Worm (Caenorhabditis elegans): ENCODE results near the gene gap-1.

The gap-1 gene

DNA sequence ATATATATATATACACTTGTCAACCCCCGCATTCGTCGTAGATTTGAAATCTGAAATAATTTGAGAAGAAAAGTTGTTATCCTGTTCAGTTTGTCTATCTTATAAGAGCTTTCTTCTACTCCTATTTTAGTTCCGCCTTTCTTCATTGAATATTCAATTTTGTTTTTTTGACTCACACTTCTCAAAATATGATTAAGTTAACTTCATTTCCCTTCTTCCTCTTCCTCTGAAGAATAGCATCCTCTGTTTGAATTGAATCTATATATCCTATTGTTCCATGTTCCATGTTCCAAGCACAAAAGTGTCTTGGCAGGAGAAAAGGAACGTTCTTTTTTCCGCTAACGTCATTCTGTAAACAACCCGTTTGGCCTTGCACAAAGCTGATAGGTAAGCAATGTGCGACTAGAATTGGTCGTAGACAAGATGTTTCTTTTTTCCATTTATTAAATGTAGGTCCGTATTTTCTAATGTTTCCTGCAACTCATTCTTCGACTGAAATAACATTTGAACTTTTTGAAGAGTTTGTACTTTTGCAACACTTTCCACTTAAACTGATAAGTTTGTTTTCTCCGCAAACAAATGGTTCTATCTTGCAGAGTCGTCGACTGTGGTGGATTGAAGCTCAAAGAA, at the start of gene gap-1:
gap-1 (plus strand) TSS at position 580 of the 630 bp plus-strand sequence.
- no peak for TF ChIP-seq efl-1 (optimal IDR thresholded peaks at IDR 0.05)
- TF ChIP-seq efl-1 (GFP tag; optimal IDR thresholded peaks at IDR 0.05 in 1 of 2): peak in 1 of 2 experiments; percentile 76
- TF ChIP-seq zag-1 (tag; optimal IDR thresholded peaks at IDR 0.05): no peak
- TF ChIP-seq fkh-10 (GFP tag; optimal IDR thresholded peaks at IDR 0.05): peak; percentile 77
- no peak for TF ChIP-seq nhr-237 (tag; optimal IDR thresholded peaks at IDR 0.05)
- TF ChIP-seq lin-14 (GFP tag; optimal IDR thresholded peaks at IDR 0.05): peak; percentile 25
- TF ChIP-seq lin-35 (GFP tag; optimal IDR thresholded peaks at IDR 0.05): no peak
- no peak for TF ChIP-seq tlp-1 (tag; optimal IDR thresholded peaks at IDR 0.05)
- no peak for TF ChIP-seq isw-1 (GFP tag; IDR thresholded peaks at IDR 0.05)
- no peak for TF ChIP-seq rnt-1 (tag; optimal IDR thresholded peaks at IDR 0.05)

DNA sequence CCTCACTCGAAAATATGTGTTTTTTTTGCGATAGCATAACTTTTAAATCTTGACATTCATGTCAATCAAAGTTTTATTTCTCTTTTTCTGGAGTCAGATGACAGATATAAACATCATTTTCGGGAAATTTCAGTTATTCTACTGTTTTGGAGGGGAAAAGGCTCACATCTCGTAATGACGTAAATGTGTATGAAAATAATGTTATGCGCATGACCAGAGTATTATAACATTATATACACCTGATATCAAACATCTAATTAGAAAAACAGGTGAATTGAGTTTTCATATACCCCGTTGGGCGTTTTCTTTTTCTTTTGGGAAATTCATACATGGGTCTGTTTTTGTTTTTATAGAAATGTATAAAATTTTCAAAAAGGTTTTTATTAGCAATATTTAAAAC, 48.1 kb upstream of the gap-1 start:
- TF ChIP-seq nhr-76 (tag; optimal IDR thresholded peaks at IDR 0.05): no peak
- TF ChIP-seq irx-1 (tag; optimal IDR thresholded peaks at IDR 0.05): no peak
- peak; percentile 5 for TF ChIP-seq lin-14 (GFP tag; optimal IDR thresholded peaks at IDR 0.05)
- no peak for TF ChIP-seq unc-30 (tag; optimal IDR thresholded peaks at IDR 0.05)
- peak; percentile 33 for TF ChIP-seq nhr-47 (tag; optimal IDR thresholded peaks at IDR 0.05)
- TF ChIP-seq unc-86 (tag; optimal IDR thresholded peaks at IDR 0.05): no peak
- TF ChIP-seq blmp-1 (tag; optimal IDR thresholded peaks at IDR 0.05): no peak
- TF ChIP-seq isw-1 (GFP tag; IDR thresholded peaks at IDR 0.05): no peak
- TF ChIP-seq fkh-8 (tag; optimal IDR thresholded peaks at IDR 0.05): peak; percentile 85
- peak; percentile 54 for TF ChIP-seq nhr-71 (tag; optimal IDR thresholded peaks at IDR 0.05)
- no peak for TF ChIP-seq nhr-84 (tag; optimal IDR thresholded peaks at IDR 0.05)
- TF ChIP-seq swsn-7 (tag; optimal IDR thresholded peaks at IDR 0.05): no peak
- TF ChIP-seq dsc-1 (tag; optimal IDR thresholded peaks at IDR 0.05): peak; percentile 23
- TF ChIP-seq ceh-8 (GFP tag; optimal IDR thresholded peaks at IDR 0.05): peak; percentile 58

DNA sequence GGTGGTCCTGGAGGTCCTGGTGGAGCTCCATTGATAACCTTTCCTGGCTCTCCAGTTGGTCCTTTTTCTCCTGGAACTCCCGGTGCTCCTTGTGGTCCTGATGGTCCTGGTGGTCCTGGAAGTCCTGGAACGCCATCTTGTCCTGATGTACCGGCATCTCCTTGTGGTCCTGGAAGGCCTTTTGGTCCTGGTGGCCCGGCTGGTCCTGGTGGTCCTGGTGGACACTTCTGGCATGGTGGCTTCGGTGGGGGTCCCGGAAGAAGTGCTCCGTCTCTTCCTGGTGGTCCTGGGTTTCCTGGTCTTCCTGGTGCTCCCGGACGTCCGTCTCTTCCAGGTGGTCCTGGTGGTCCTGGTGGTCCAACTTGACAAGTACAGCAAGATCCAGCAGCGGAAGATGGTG, 47.4 kb upstream of the gap-1 start:
- TF ChIP-seq unc-86 (tag; optimal IDR thresholded peaks at IDR 0.05): no peak
- TF ChIP-seq lin-13 (GFP tag; optimal IDR thresholded peaks at IDR 0.05): no peak
- no peak for TF ChIP-seq nhr-12 (tag; optimal IDR thresholded peaks at IDR 0.05)
- no peak for TF ChIP-seq nhr-71 (tag; optimal IDR thresholded peaks at IDR 0.05)
- no peak for TF ChIP-seq C04F5.9 (tag; optimal IDR thresholded peaks at IDR 0.05)
- TF ChIP-seq vab-15 (tag; optimal IDR thresholded peaks at IDR 0.05): no peak
- no peak for TF ChIP-seq zag-1 (tag; optimal IDR thresholded peaks at IDR 0.05)
- TF ChIP-seq ets-5 (GFP tag; IDR thresholded peaks at IDR 0.05): no peak
- TF ChIP-seq mab-9 (GFP tag; IDR thresholded peaks at IDR 0.05): no peak
- no peak for TF ChIP-seq hpl-2 (GFP tag; optimal IDR thresholded peaks at IDR 0.05)
- TF ChIP-seq lin-14 (GFP tag; optimal IDR thresholded peaks at IDR 0.05): no peak
- no peak for TF ChIP-seq nhr-76 (tag; optimal IDR thresholded peaks at IDR 0.05)
- TF ChIP-seq elt-3 (tag; optimal IDR thresholded peaks at IDR 0.05): no peak
- no peak for TF ChIP-seq fkh-10 (GFP tag; optimal IDR thresholded peaks at IDR 0.05)
- no peak for TF ChIP-seq nhr-20 (tag; optimal IDR thresholded peaks at IDR 0.05)

DNA sequence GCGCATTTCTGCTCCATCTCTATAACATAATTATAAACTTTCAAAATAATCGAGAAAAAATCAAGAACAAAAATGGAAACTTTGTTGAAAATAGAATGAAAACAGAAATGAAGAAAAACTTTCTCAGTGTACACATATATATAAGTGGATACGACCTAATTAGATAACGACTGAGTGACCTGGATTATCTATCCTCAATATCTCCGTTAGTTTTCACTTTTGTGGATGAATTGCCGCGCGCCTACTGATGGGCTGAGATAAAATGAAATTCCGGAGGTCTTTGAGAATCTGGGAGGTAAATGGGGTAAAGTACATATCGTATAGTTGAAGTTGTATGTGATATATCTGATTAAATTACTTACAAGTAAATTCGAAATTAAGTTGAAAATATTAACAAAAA, 46.7 kb upstream of the gap-1 start, which contains the start of gene dpy-3:
dpy-3 (minus strand) TSS at position 19 of the 400 bp plus-strand sequence.
- TF ChIP-seq ces-1 (GFP tag; optimal IDR thresholded peaks at IDR 0.05) (no peak), blmp-1 (tag; optimal IDR thresholded peaks at IDR 0.05) (peak; percentile 98)

DNA sequence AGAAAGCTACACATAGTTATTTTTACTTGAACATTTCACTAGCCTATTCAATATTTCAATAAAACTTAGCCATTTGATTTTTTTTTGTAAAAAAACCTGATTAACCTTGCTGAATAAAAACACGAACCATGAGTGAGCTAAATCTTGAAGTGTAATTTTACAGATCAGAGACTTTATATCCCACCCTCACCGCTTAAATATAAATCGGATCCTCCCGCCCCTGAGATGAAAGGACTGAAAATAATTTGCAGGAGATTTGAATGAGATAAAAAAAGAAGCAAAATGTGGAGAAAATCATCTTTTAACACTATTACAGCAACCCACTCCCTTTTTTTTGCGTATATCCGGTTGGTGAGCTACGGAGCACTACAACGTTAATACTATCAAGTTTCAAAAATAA, 42.3 kb upstream of the gap-1 start, which contains the start of gene npax-2:
npax-2 (minus strand) TSS at position 101 of the 400 bp plus-strand sequence.
- TF ChIP-seq lin-15B (tag; optimal IDR thresholded peaks at IDR 0.05) (no peak), unc-86 (tag; optimal IDR thresholded peaks at IDR 0.05) (no peak), nhr-28 (tag; optimal IDR thresholded peaks at IDR 0.05) (no peak), tbx-2 (tag; optimal IDR thresholded peaks at IDR 0.05) (no peak), lsy-2 (tag; optimal IDR thresholded peaks at IDR 0.05) (no peak), nhr-77 (tag; optimal IDR thresholded peaks at IDR 0.05) (no peak), nhr-71 (tag; optimal IDR thresholded peaks at IDR 0.05) (no peak), alr-1 (tag; optimal IDR thresholded peaks at IDR 0.05; ENCODE audit: borderline replicate concordance) (no peak), nhr-84 (tag; optimal IDR thresholded peaks at IDR 0.05) (no peak), ceh-8 (GFP tag; optimal IDR thresholded peaks at IDR 0.05) (no peak), sptf-1 (tag; optimal IDR thresholded peaks at IDR 0.05) (no peak), egl-13 (tag; optimal IDR thresholded peaks at IDR 0.05) (no peak), aly-2 (tag; optimal IDR thresholded peaks at IDR 0.05) (no peak), efl-1 (optimal IDR thresholded peaks at IDR 0.05) (no peak), efl-1 (GFP tag; optimal IDR thresholded peaks at IDR 0.05 in 1 of 2) (no peak)
